Worm (Caenorhabditis elegans) whole organism, late embryonic: Measurements from ENCODE around the gene cutl-9.

Source experiments
- C38D4.7 ChIP-seq: fragments of 200-800 bp; sonication (Bioruptor generic); optimal IDR thresholded peaks from 2 replicates; lab custom pipeline; 2018; ENCODE audit warnings: mild to moderate bottlenecking, missing genetic modification characterization, moderate library complexity, missing compliant biosample characterization
- F13H6.1 ChIP-seq: sonication (generic microtip); optimal IDR thresholded peaks from 2 replicates; lab custom pipeline; 2016; ENCODE audit warnings: missing genetic modification characterization, missing compliant biosample characterization
- K09A11.1 ChIP-seq: sonication (generic microtip); optimal IDR thresholded peaks from 2 replicates; lab custom pipeline; 2017; ENCODE audit warnings: antibody characterized with exemption, mild to moderate bottlenecking, missing genetic modification characterization, missing compliant biosample characterization; ENCODE audit not compliant: insufficient read depth
- ama-1 ChIP-seq: fragments of 150-350 bp; optimal IDR thresholded peaks from 2 replicates; lab custom pipeline; 2014
- ceh-18 ChIP-seq: sonication (generic microtip); optimal IDR thresholded peaks from 2 replicates; lab custom pipeline; 2016; ENCODE audit warnings: missing genetic modification characterization, missing compliant biosample characterization
- ceh-19 ChIP-seq: fragments of 200-800 bp; sonication (Bioruptor generic); optimal IDR thresholded peaks from 2 replicates; lab custom pipeline; 2018; ENCODE audit warnings: mild to moderate bottlenecking, missing genetic modification characterization, missing compliant biosample characterization
- ceh-22 ChIP-seq: sonication (generic microtip); optimal IDR thresholded peaks from 2 replicates; lab custom pipeline; 2017; ENCODE audit warnings: missing biosample characterization, missing genetic modification characterization
- ceh-30 ChIP-seq: fragments of 150-350 bp; optimal IDR thresholded peaks from 2 replicates; lab custom pipeline; 2014; ENCODE audit warnings: missing biosample characterization, missing genetic modification characterization
- ceh-31 ChIP-seq: sonication (generic microtip); optimal IDR thresholded peaks from 2 replicates; lab custom pipeline; 2016; ENCODE audit warnings: missing genetic modification characterization, missing compliant biosample characterization
- ceh-34 ChIP-seq: sonication (generic microtip); optimal IDR thresholded peaks from 2 replicates; lab custom pipeline; 2016; ENCODE audit warnings: mild to moderate bottlenecking, missing genetic modification characterization, missing compliant biosample characterization
- ceh-48 ChIP-seq: sonication (generic microtip); optimal IDR thresholded peaks from 2 replicates; lab custom pipeline; 2016; ENCODE audit warnings: missing genetic modification characterization, inconsistent platforms, missing compliant biosample characterization
- ceh-6 ChIP-seq: fragments of 200-800 bp; sonication (Bioruptor generic); optimal IDR thresholded peaks from 2 replicates; lab custom pipeline; 2018; ENCODE audit warnings: mild to moderate bottlenecking, missing genetic modification characterization, missing compliant biosample characterization
- ceh-9 ChIP-seq: sonication (generic microtip); optimal IDR thresholded peaks from 2 replicates; lab custom pipeline; 2016; ENCODE audit warnings: mild to moderate bottlenecking, missing genetic modification characterization, inconsistent platforms, missing compliant biosample characterization
- che-1 ChIP-seq: sonication (generic microtip); optimal IDR thresholded peaks from 2 replicates; lab custom pipeline; 2016; ENCODE audit warnings: mild to moderate bottlenecking, missing genetic modification characterization, missing compliant biosample characterization
- dmd-4 ChIP-seq: sonication (generic microtip); optimal IDR thresholded peaks from 2 replicates; lab custom pipeline; 2016; ENCODE audit warnings: borderline replicate concordance, missing genetic modification characterization, missing compliant biosample characterization
- elt-2 ChIP-seq: sonication (generic microtip); optimal IDR thresholded peaks from 2 replicates; lab custom pipeline; 2016; ENCODE audit warnings: missing genetic modification reagents, missing genetic modification characterization, missing compliant biosample characterization
- ets-4 ChIP-seq: sonication (generic microtip); optimal IDR thresholded peaks from 2 replicates; lab custom pipeline; 2016; ENCODE audit warnings: missing genetic modification characterization, missing compliant biosample characterization
- eyg-1 ChIP-seq: sonication (generic microtip); optimal IDR thresholded peaks from 2 replicates; lab custom pipeline; 2016; ENCODE audit warnings: missing genotype, missing genetic modification characterization, missing compliant biosample characterization
- fax-1 ChIP-seq: sonication (generic microtip); optimal IDR thresholded peaks from 2 replicates; lab custom pipeline; 2016; ENCODE audit warnings: missing genotype, missing genetic modification characterization, missing compliant biosample characterization
- fkh-10 ChIP-seq: fragments of 150-350 bp; optimal IDR thresholded peaks from 2 replicates; lab custom pipeline; 2014; ENCODE audit warnings: missing biosample characterization, missing genetic modification reagents, missing genetic modification characterization
- fkh-6 ChIP-seq: sonication (generic microtip); optimal IDR thresholded peaks from 2 replicates; lab custom pipeline; 2016; ENCODE audit warnings: missing genetic modification characterization, missing compliant biosample characterization
- hlh-13 ChIP-seq: fragments of 200-800 bp; sonication (Bioruptor generic); optimal IDR thresholded peaks from 2 replicates; lab custom pipeline; 2018; ENCODE audit warnings: mild to moderate bottlenecking, missing genetic modification characterization, missing compliant biosample characterization
- hlh-15 ChIP-seq: sonication (generic microtip); optimal IDR thresholded peaks from 2 replicates; lab custom pipeline; 2016; ENCODE audit warnings: missing genetic modification characterization, missing compliant biosample characterization
- hlh-30 ChIP-seq: sonication (generic microtip); optimal IDR thresholded peaks from 2 replicates; lab custom pipeline; 2017; ENCODE audit warnings: antibody characterized with exemption, missing genetic modification characterization, missing compliant biosample characterization; ENCODE audit not compliant: insufficient read depth
- hlh-6 ChIP-seq: sonication (generic microtip); optimal IDR thresholded peaks from 2 replicates; lab custom pipeline; 2016; ENCODE audit warnings: missing genotype, missing genetic modification characterization, missing compliant biosample characterization
- lin-11 ChIP-seq: fragments of 200-800 bp; sonication (Bioruptor generic); optimal IDR thresholded peaks from 2 replicates; lab custom pipeline; 2018; ENCODE audit warnings: mild to moderate bottlenecking, missing genetic modification characterization, missing compliant biosample characterization
- madf-2 ChIP-seq: sonication (generic microtip); optimal IDR thresholded peaks from 2 replicates; lab custom pipeline; 2017; ENCODE audit warnings: missing genetic modification characterization, missing compliant biosample characterization
- mec-3 ChIP-seq: sonication (generic microtip); optimal IDR thresholded peaks from 2 replicates; lab custom pipeline; 2016; ENCODE audit warnings: borderline replicate concordance, missing genetic modification characterization, missing compliant biosample characterization
- nfya-1 ChIP-seq: sonication (generic microtip); optimal IDR thresholded peaks from 2 replicates; lab custom pipeline; 2017; ENCODE audit warnings: missing genetic modification characterization, mild to moderate bottlenecking, missing compliant biosample characterization, antibody characterized with exemption, moderate library complexity
- nhr-11 ChIP-seq: fragments of 150-350 bp; optimal IDR thresholded peaks from 2 replicates; lab custom pipeline; 2014; ENCODE audit warnings: missing biosample characterization, missing genetic modification characterization
- pag-3 ChIP-seq: sonication (generic microtip); optimal IDR thresholded peaks from 2 replicates; lab custom pipeline; 2016; ENCODE audit warnings: missing compliant biosample characterization, missing genetic modification characterization, borderline replicate concordance
- pax-1 ChIP-seq: fragments of 150-350 bp; optimal IDR thresholded peaks from 2 replicates; lab custom pipeline; 2014; ENCODE audit warnings: missing biosample characterization, missing genetic modification characterization
- pha-4 ChIP-seq: fragments of 150-350 bp; optimal IDR thresholded peaks from 2 replicates; lab custom pipeline; 2018; ENCODE audit warnings: missing biosample characterization, missing genetic modification reagents, missing genetic modification characterization
- ref-2 ChIP-seq: sonication (generic microtip); optimal IDR thresholded peaks from 2 replicates; lab custom pipeline; 2016; ENCODE audit warnings: missing genetic modification characterization, missing compliant biosample characterization
- rnt-1 ChIP-seq: sonication (generic microtip); optimal IDR thresholded peaks from 2 replicates; lab custom pipeline; 2016; ENCODE audit warnings: missing genetic modification characterization, missing compliant biosample characterization
- sdc-2 ChIP-seq: sonication (generic microtip); optimal IDR thresholded peaks from 2 replicates; lab custom pipeline; 2016; ENCODE audit warnings: missing genotype, missing genetic modification characterization, missing compliant biosample characterization
- syd-9 ChIP-seq: sonication (generic microtip); optimal IDR thresholded peaks from 2 replicates; lab custom pipeline; 2016; ENCODE audit warnings: mild to moderate bottlenecking, missing genetic modification characterization, moderate library complexity, missing compliant biosample characterization
- tbx-2 ChIP-seq: sonication (generic microtip); optimal IDR thresholded peaks from 2 replicates; lab custom pipeline; 2016; ENCODE audit warnings: missing genetic modification characterization, missing compliant biosample characterization
- ttx-3 ChIP-seq: sonication (generic microtip); optimal IDR thresholded peaks from 2 replicates; lab custom pipeline; 2016; ENCODE audit warnings: missing genetic modification reagents, missing genetic modification characterization, missing compliant biosample characterization
- unc-3 ChIP-seq, 2 experiments: fragments of 200-800 bp in 1 of 2; sonication (Bioruptor generic) in 1 of 2; sonication (generic microtip) in 1 of 2; conservative IDR thresholded peaks in 1 of 2; optimal IDR thresholded peaks in 1 of 2; 2 replicates each; pipeline versions ENCODE4 v1.3.6 to Lab custom; 2016 to 2022; ENCODE audit warnings: missing compliant biosample characterization in 2 of 2, missing genetic modification characterization in 2 of 2, missing genetic modification reagents in 1 of 2
- unc-55 ChIP-seq: sonication (generic microtip); optimal IDR thresholded peaks from 2 replicates; lab custom pipeline; 2017; ENCODE audit warnings: missing biosample characterization, missing genetic modification reagents, missing genetic modification characterization
- zip-5 ChIP-seq: sonication (generic microtip); optimal IDR thresholded peaks from 2 replicates; lab custom pipeline; 2016; ENCODE audit warnings: missing genetic modification characterization, missing compliant biosample characterization
- ztf-16 ChIP-seq: sonication (generic microtip); optimal IDR thresholded peaks from 2 replicates; lab custom pipeline; 2017; ENCODE audit warnings: missing genetic modification characterization, missing compliant biosample characterization

cutl-9 gene

DNA sequence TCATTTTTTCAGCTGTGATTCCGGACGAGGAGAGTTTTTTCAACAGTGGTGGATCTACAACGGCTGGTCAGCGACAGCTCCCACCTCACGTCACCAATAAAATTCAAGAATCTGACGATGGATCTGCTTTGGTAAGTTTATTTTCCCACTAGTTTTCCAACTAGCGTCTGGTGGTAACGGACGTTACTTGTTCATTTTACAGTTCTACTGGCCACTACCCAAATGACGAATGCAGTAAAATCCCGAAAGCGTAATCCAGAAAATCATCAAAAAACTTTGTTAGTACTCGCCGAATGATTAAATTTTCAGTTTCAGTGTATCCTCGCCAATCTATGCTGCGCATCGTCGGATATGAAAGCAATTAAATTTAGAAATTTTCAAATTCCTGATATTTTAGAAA, 37.5 kb downstream of the cutl-9 start:
- TF ChIP-seq nhr-11 (tag; lab: Kevin White, UChicago): no peak
- TF ChIP-seq mec-3: no peak
- no peak for TF ChIP-seq ttx-3
- TF ChIP-seq ceh-6 (GFP tag; lab: Kevin White, UChicago): no peak
- no peak for TF ChIP-seq F13H6.1 (tag; lab: Kevin White, UChicago)
- TF ChIP-seq fkh-10 (GFP tag; lab: Kevin White, UChicago): no peak
- TF ChIP-seq ref-2 (tag; lab: Kevin White, UChicago): no peak
- no peak for TF ChIP-seq sdc-2 (tag; lab: Kevin White, UChicago)
- TF ChIP-seq ama-1: no peak
- TF ChIP-seq syd-9 (tag; lab: Kevin White, UChicago): no peak
- TF ChIP-seq unc-3 (GFP tag; conservative IDR thresholded peaks at IDR 0.05; lab: Robert Waterston, UW): no peak
- no peak for TF ChIP-seq unc-3 (tag; optimal IDR thresholded peaks at IDR 0.05; lab: Kevin White, UChicago)
- no peak for TF ChIP-seq ets-4
- TF ChIP-seq ceh-48: no peak
- TF ChIP-seq pha-4 (tag; lab: Kevin White, UChicago): no peak
- no peak for TF ChIP-seq ceh-30
- no peak for TF ChIP-seq hlh-13 (GFP tag; lab: Kevin White, UChicago)

DNA sequence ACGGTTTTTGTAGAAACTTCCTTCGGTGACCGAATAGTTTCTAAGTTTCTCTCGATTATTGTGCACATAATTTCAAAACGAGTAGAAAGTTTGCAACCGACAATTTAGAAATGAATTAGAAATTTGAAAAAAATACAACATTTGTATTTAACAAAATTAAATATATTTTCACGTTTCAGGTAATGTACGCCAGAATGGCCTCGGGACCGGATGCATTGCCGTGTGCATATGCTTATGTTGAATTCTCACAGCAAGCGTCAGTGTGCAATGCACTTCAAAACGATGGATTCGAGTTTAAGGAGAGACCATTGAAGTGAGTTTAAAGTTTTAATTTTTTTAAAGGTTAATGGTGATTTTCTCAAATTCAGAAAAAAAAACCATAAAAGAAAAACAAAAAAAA, 38.8 kb downstream of the cutl-9 start, which contains the start of gene marc-2:
TSS of gene marc-2 (minus strand) at position 101 of the 400 bp plus-strand sequence.
- no peak for TF ChIP-seq dmd-4 (tag; lab: Kevin White, UChicago)
- no peak for TF ChIP-seq ceh-19 (GFP tag; lab: Kevin White, UChicago)
- no peak for TF ChIP-seq ztf-16 (tag; lab: Kevin White, UChicago)
- no peak for TF ChIP-seq ref-2 (tag; lab: Kevin White, UChicago)
- no peak for TF ChIP-seq ceh-30
- TF ChIP-seq K09A11.1: no peak
- TF ChIP-seq ceh-9 (tag; lab: Kevin White, UChicago): no peak
- no peak for TF ChIP-seq che-1 (tag; lab: Kevin White, UChicago)
- TF ChIP-seq ets-4: no peak
- no peak for TF ChIP-seq fkh-10 (GFP tag; lab: Kevin White, UChicago)
- no peak for TF ChIP-seq hlh-6 (tag; lab: Kevin White, UChicago)
- no peak for TF ChIP-seq ttx-3

DNA sequence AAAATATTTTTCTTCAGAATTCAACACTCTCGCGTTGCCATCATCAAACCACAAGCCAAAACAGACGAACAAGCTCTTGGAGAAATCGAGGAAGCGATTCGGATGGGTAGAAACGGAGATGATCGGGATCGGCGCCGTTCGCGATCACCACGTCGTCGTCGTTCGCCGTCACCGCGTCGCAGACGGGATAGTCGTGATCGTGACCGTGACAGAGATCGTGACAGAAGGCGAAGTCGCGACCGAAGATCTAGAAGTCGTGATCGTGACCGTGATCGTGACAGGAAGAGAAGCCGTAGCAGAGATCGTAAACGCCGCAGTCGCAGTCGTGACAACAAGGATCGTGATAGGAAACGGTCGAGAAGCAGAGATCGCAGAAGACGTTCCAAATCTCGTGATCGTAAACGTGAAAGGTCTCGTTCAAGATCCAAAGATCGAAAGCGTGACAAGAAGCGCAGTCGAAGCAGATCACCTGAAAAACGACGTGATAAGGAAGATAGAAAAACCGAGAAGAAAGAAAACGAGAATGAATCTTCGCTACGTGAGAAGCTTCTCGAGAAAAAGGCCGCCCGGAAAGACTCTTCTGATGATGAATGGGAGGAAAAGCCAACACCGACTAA, 39.5 kb downstream of the cutl-9 start:
- TF ChIP-seq fkh-10 (GFP tag; lab: Kevin White, UChicago) (no peak), unc-3 (GFP tag; conservative IDR thresholded peaks at IDR 0.05; lab: Robert Waterston, UW) (no peak), unc-3 (tag; optimal IDR thresholded peaks at IDR 0.05; lab: Kevin White, UChicago) (no peak), fkh-6 (tag; lab: Kevin White, UChicago) (no peak), ets-4 (no peak), ceh-9 (tag; lab: Kevin White, UChicago) (no peak), zip-5 (no peak), ttx-3 (no peak), nfya-1 (tag; lab: Kevin White, UChicago) (no peak), C38D4.7 (GFP tag; lab: Kevin White, UChicago) (no peak), ceh-18 (no peak), ama-1 (no peak), tbx-2 (tag; lab: Kevin White, UChicago) (no peak), ceh-31 (tag; lab: Kevin White, UChicago) (no peak), elt-2 (tag; lab: Kevin White, UChicago) (no peak), madf-2 (no peak), lin-11 (tag; lab: Kevin White, UChicago) (no peak), rnt-1 (no peak), ceh-6 (GFP tag; lab: Kevin White, UChicago) (no peak), hlh-13 (GFP tag; lab: Kevin White, UChicago) (no peak)

DNA sequence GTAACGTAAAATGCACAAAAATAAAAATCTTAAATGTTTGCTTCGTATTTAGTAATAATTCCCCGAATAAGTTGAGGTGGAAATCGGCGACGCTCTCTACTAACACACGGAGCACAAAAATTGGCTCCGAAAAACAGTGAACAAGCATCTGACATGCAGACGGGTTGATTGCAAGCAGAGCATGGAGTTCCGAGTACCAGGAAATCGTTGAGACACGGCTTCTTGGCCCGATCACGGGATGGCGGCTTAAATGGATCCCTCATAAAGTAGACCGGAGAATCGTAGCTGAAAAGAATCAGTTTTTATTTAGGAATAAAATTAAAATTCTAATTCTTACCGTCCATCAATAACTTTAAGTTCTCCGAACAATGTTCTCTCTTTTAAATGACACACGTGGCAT, 40.2 kb downstream of the cutl-9 start:
- TF ChIP-seq fax-1 (tag; lab: Kevin White, UChicago) (no peak), unc-55 (GFP tag; lab: Kevin White, UChicago) (no peak), eyg-1 (tag; lab: Kevin White, UChicago) (no peak), hlh-30 (tag; lab: Kevin White, UChicago) (no peak), ceh-22 (no peak), hlh-15 (tag; lab: Kevin White, UChicago) (no peak), ztf-16 (tag; lab: Kevin White, UChicago) (no peak), ceh-30 (no peak), ceh-6 (GFP tag; lab: Kevin White, UChicago) (no peak), pag-3 (tag; lab: Kevin White, UChicago) (no peak), ceh-34 (no peak), nhr-11 (tag; lab: Kevin White, UChicago) (no peak), tbx-2 (tag; lab: Kevin White, UChicago) (no peak), pax-1 (tag; lab: Kevin White, UChicago) (no peak)
